Fruit fly (Drosophila melanogaster): Measurements from ENCODE around the gene Phyhd1.

dm6 chr3R:10667964-10668363 lies 12.8 kb downstream of the Phyhd1 start:
- TF ChIP-seq CG14711 (tag; optimal IDR thresholded peaks at IDR 0.05) (no peak), CG7101 (tag; optimal IDR thresholded peaks at IDR 0.05) (no peak)
